Fruit fly (Drosophila melanogaster) whole organism, embryonic: ENCODE data around the gene Pss.

Experiments
- Abd-B ChIP-seq: fragments of 200-800 bp; sonication (Bioruptor generic); optimal IDR thresholded peaks from 2 replicates; lab custom pipeline; 2018; ENCODE audit warnings: missing biosample characterization, mild to moderate bottlenecking, missing genetic modification characterization, moderate library complexity
- Adf1 ChIP-seq: fragments of 200-800 bp; sonication (Bioruptor generic); IDR thresholded peaks from 2 replicates; pipeline ENCODE4 v1.3.6; 2022; ENCODE audit warnings: missing biosample characterization, missing genetic modification characterization
- BEAF-32 ChIP-seq: fragments of 200-800 bp; sonication (Bioruptor generic); optimal IDR thresholded peaks from 3 replicates; lab custom pipeline; 2017; ENCODE audit warnings: missing biosample characterization, missing genetic modification characterization, mild to moderate bottlenecking, moderate library complexity, missing genetic modification reagents
- CG1024 ChIP-seq: fragments of 200-800 bp; sonication (Bioruptor generic); IDR thresholded peaks from 2 replicates; pipeline ENCODE4 v1.3.6; 2022; ENCODE audit warnings: missing biosample characterization, missing genetic modification characterization
- CG10321 ChIP-seq: fragments of 200-800 bp; sonication (Bioruptor generic); IDR thresholded peaks from 2 replicates; pipeline ENCODE4 v1.3.6; 2022; ENCODE audit warnings: missing biosample characterization, missing genetic modification characterization
- CG10366 ChIP-seq: fragments of 200-800 bp; sonication (Bioruptor generic); IDR thresholded peaks from 2 replicates; pipeline ENCODE4 v1.3.6; 2022; ENCODE audit warnings: missing biosample characterization, missing genetic modification characterization
- CG11093 ChIP-seq: fragments of 200-800 bp; sonication (Bioruptor generic); IDR thresholded peaks from 3 replicates; pipeline ENCODE4 v1.3.6; 2022; ENCODE audit warnings: missing biosample characterization, missing genetic modification characterization
- CG11696 ChIP-seq: fragments of 200-800 bp; sonication (Bioruptor generic); IDR thresholded peaks from 2 replicates; pipeline ENCODE4 v1.3.6; 2022; ENCODE audit warnings: missing biosample characterization, missing genetic modification characterization
- CG13123 ChIP-seq: fragments of 200-800 bp; sonication (Bioruptor generic); optimal IDR thresholded peaks from 2 replicates; lab custom pipeline; 2016; ENCODE audit warnings: missing biosample characterization, missing genetic modification characterization
- CG14860 ChIP-seq: fragments of 200-800 bp; sonication (Bioruptor generic); IDR thresholded peaks from 3 replicates; pipeline ENCODE4 v1.3.6; 2022; ENCODE audit warnings: missing biosample characterization, missing genetic modification characterization; ENCODE audit not compliant: partially characterized antibody
- CG15073 ChIP-seq: fragments of 200-800 bp; sonication (Bioruptor generic); optimal IDR thresholded peaks from 2 replicates; lab custom pipeline; 2016; ENCODE audit warnings: missing biosample characterization, missing genetic modification characterization
- CG15696 ChIP-seq: fragments of 200-800 bp; sonication (Bioruptor generic); optimal IDR thresholded peaks from 2 replicates; lab custom pipeline; 2019; ENCODE audit warnings: missing biosample characterization, mild to moderate bottlenecking, missing genetic modification characterization, moderate library complexity
- CG16813 ChIP-seq: fragments of 200-800 bp; sonication (Bioruptor generic); IDR thresholded peaks from 3 replicates; pipeline ENCODE4 v1.3.6; 2022; ENCODE audit warnings: missing biosample characterization, missing genetic modification characterization; ENCODE audit not compliant: partially characterized antibody
- CG17829 ChIP-seq: fragments of 200-800 bp; optimal IDR thresholded peaks from 2 replicates; lab custom pipeline; 2019; ENCODE audit warnings: missing biosample characterization, mild to moderate bottlenecking, missing genetic modification characterization, moderate library complexity
- CG18764 ChIP-seq: fragments of 200-800 bp; sonication (Bioruptor generic); optimal IDR thresholded peaks from 3 replicates; lab custom pipeline; 2016; ENCODE audit warnings: missing biosample characterization, missing genetic modification characterization
- CG2120 ChIP-seq: fragments of 200-800 bp; sonication (Bioruptor generic); optimal IDR thresholded peaks from 3 replicates; lab custom pipeline; 2016; ENCODE audit warnings: missing biosample characterization, missing genetic modification characterization
- CG31224 ChIP-seq: fragments of 200-800 bp; sonication (Bioruptor generic); IDR thresholded peaks from 2 replicates; pipeline ENCODE4 v1.3.6; 2022; ENCODE audit warnings: missing biosample characterization, missing genetic modification characterization
- CG31388 ChIP-seq: fragments of 200-800 bp; sonication (Bioruptor generic); optimal IDR thresholded peaks from 2 replicates; lab custom pipeline; 2016; ENCODE audit warnings: missing biosample characterization, missing genetic modification characterization
- CG33557 ChIP-seq: fragments of 200-800 bp; sonication (Bioruptor generic); optimal IDR thresholded peaks from 2 replicates; lab custom pipeline; 2019; ENCODE audit warnings: missing biosample characterization, mild to moderate bottlenecking, missing genetic modification characterization, moderate library complexity
- CG34224 ChIP-seq: fragments of 200-800 bp; sonication (Bioruptor generic); IDR thresholded peaks from 3 replicates; pipeline ENCODE4 v1.3.6; 2022; ENCODE audit warnings: missing biosample characterization, missing genetic modification characterization; ENCODE audit not compliant: partially characterized antibody
- CG34422 ChIP-seq: fragments of 200-800 bp; sonication (Bioruptor generic); IDR thresholded peaks from 3 replicates; pipeline ENCODE4 v1.3.6; 2022; ENCODE audit warnings: missing biosample characterization, missing genetic modification characterization
- CG3838 ChIP-seq: fragments of 200-800 bp; sonication (Bioruptor generic); optimal IDR thresholded peaks from 3 replicates; lab custom pipeline; 2016; ENCODE audit warnings: missing biosample characterization, missing genetic modification characterization
- CG3995 ChIP-seq: fragments of 200-800 bp; sonication (Bioruptor generic); optimal IDR thresholded peaks from 3 replicates; lab custom pipeline; 2016; ENCODE audit warnings: missing biosample characterization, missing genetic modification characterization
- CG4424 ChIP-seq: fragments of 200-800 bp; sonication (Bioruptor generic); optimal IDR thresholded peaks from 3 replicates; lab custom pipeline; 2016; ENCODE audit warnings: missing biosample characterization, missing genetic modification characterization
- CG6175 ChIP-seq: fragments of 200-800 bp; sonication (Bioruptor generic); IDR thresholded peaks from 3 replicates; pipeline ENCODE4 v1.3.6; 2022; ENCODE audit warnings: missing biosample characterization, missing genetic modification characterization
- CG6272 ChIP-seq: fragments of 200-800 bp; sonication (Bioruptor generic); IDR thresholded peaks from 2 replicates; pipeline ENCODE4 v1.3.6; 2022; ENCODE audit warnings: missing biosample characterization, missing genetic modification characterization
- CG6689 ChIP-seq: fragments of 200-800 bp; sonication (Bioruptor generic); IDR thresholded peaks from 2 replicates; pipeline ENCODE4 v1.3.6; 2022; ENCODE audit warnings: missing biosample characterization, missing genetic modification characterization
- CoRest ChIP-seq: fragments of 200-800 bp; sonication (Bioruptor generic); optimal IDR thresholded peaks from 3 replicates; lab custom pipeline; 2018; ENCODE audit warnings: missing biosample characterization, mild to moderate bottlenecking, missing genetic modification characterization, moderate library complexity
- ERR ChIP-seq: fragments of 200-800 bp; sonication (Bioruptor generic); optimal IDR thresholded peaks from 2 replicates; lab custom pipeline; 2016; ENCODE audit warnings: missing biosample characterization, missing genetic modification characterization
- Fer1 ChIP-seq: fragments of 200-800 bp; sonication (Bioruptor generic); optimal IDR thresholded peaks from 2 replicates; lab custom pipeline; 2017; ENCODE audit warnings: missing biosample characterization, mild to moderate bottlenecking, missing genetic modification characterization
- Hmr ChIP-seq: fragments of 200-800 bp; sonication (Bioruptor generic); optimal IDR thresholded peaks from 3 replicates; lab custom pipeline; 2017; ENCODE audit warnings: mild to moderate bottlenecking, missing biosample characterization, missing genetic modification reagents, missing genetic modification characterization
- Hr3 ChIP-seq: fragments of 200-800 bp; sonication (Bioruptor generic); optimal IDR thresholded peaks from 3 replicates; lab custom pipeline; 2016; ENCODE audit warnings: missing biosample characterization, missing genetic modification characterization
- MBD-R2 ChIP-seq: fragments of 200-800 bp; sonication (Bioruptor generic); IDR thresholded peaks from 2 replicates; pipeline ENCODE4 v1.3.6; 2022; ENCODE audit warnings: missing biosample characterization, missing genetic modification characterization
- Mes4 ChIP-seq: fragments of 200-800 bp; sonication (Bioruptor generic); optimal IDR thresholded peaks from 2 replicates; lab custom pipeline; 2016; ENCODE audit warnings: missing biosample characterization, missing genetic modification characterization
- Usf ChIP-seq: fragments of 200-800 bp; sonication (Bioruptor generic); optimal IDR thresholded peaks from 2 replicates; lab custom pipeline; 2017; ENCODE audit warnings: missing genotype, missing biosample characterization, missing genetic modification characterization
- ac ChIP-seq: fragments of 200-800 bp; sonication (Bioruptor generic); optimal IDR thresholded peaks from 3 replicates; lab custom pipeline; 2017; ENCODE audit warnings: missing biosample characterization, mild to moderate bottlenecking, missing genetic modification characterization
- bcd ChIP-seq: fragments of 200-800 bp; sonication (Bioruptor generic); optimal IDR thresholded peaks from 2 replicates; lab custom pipeline; 2017; ENCODE audit warnings: missing biosample characterization, mild to moderate bottlenecking, missing genetic modification characterization
- crc ChIP-seq: fragments of 200-800 bp; sonication (Bioruptor generic); optimal IDR thresholded peaks from 2 replicates; lab custom pipeline; 2016; ENCODE audit warnings: missing biosample characterization, missing genetic modification characterization
- dan ChIP-seq: fragments of 200-800 bp; sonication (Bioruptor generic); IDR thresholded peaks from 2 replicates; pipeline ENCODE4 v1.3.6; 2022; ENCODE audit warnings: missing biosample characterization, missing genetic modification characterization
- danr ChIP-seq: fragments of 200-800 bp; sonication (Bioruptor generic); IDR thresholded peaks from 2 replicates; pipeline ENCODE4 v1.3.6; 2022; ENCODE audit warnings: missing biosample characterization, missing genetic modification characterization
- fru ChIP-seq: fragments of >200 bp; optimal IDR thresholded peaks from 2 replicates; lab custom pipeline; 2017
- ftz-f1 ChIP-seq: fragments of 200-800 bp; sonication (Bioruptor generic); optimal IDR thresholded peaks from 2 replicates; lab custom pipeline; 2016; ENCODE audit warnings: missing biosample characterization, missing genetic modification characterization
- gro ChIP-seq: fragments of 200-800 bp; sonication (Bioruptor generic); optimal IDR thresholded peaks from 2 replicates; lab custom pipeline; 2016; ENCODE audit warnings: missing biosample characterization, missing genetic modification characterization
- hbn ChIP-seq: fragments of 200-800 bp; sonication (Bioruptor generic); IDR thresholded peaks from 2 replicates; pipeline ENCODE4 v1.3.6; 2022; ENCODE audit warnings: missing biosample characterization, missing genetic modification characterization; ENCODE audit not compliant: partially characterized antibody
- ken ChIP-seq: fragments of 200-800 bp; sonication (Bioruptor generic); IDR thresholded peaks from 3 replicates; pipeline ENCODE4 v1.3.6; 2022; ENCODE audit warnings: missing biosample characterization, missing genetic modification characterization
- nerfin-1 ChIP-seq: fragments of 200-800 bp; sonication (Bioruptor generic); optimal IDR thresholded peaks from 3 replicates; lab custom pipeline; 2019; ENCODE audit warnings: missing biosample characterization, mild to moderate bottlenecking, missing genetic modification characterization, moderate library complexity
- p53 ChIP-seq: fragments of 200-800 bp; sonication (Bioruptor generic); optimal IDR thresholded peaks from 2 replicates; lab custom pipeline; 2016; ENCODE audit warnings: missing biosample characterization, missing genetic modification characterization
- sens ChIP-seq: fragments of 200-800 bp; sonication (Bioruptor generic); peaks from one replicate; lab custom pipeline; 2016; ENCODE audit warnings: missing biosample characterization, missing genetic modification characterization
- sens-2 ChIP-seq: fragments of 200-800 bp; sonication (Bioruptor generic); IDR thresholded peaks from 2 replicates; pipeline ENCODE4 v1.3.6; 2022; ENCODE audit warnings: missing biosample characterization, missing genetic modification characterization
- slou ChIP-seq: fragments of 200-800 bp; sonication (Bioruptor generic); optimal IDR thresholded peaks from 3 replicates; lab custom pipeline; 2016; ENCODE audit warnings: missing biosample characterization, missing genetic modification characterization
- trem ChIP-seq: fragments of 200-800 bp; optimal IDR thresholded peaks from 3 replicates; lab custom pipeline; 2019; ENCODE audit warnings: missing biosample characterization, mild to moderate bottlenecking, missing genetic modification characterization, moderate library complexity
- tx ChIP-seq: fragments of 200-800 bp; sonication (Bioruptor generic); optimal IDR thresholded peaks from 2 replicates; lab custom pipeline; 2016; ENCODE audit warnings: missing biosample characterization, missing genetic modification characterization
- vfl ChIP-seq: fragments of 200-800 bp; sonication (Bioruptor generic); optimal IDR thresholded peaks from 2 replicates; lab custom pipeline; 2016; ENCODE audit warnings: missing biosample characterization, missing genetic modification characterization

Pss gene

DNA sequence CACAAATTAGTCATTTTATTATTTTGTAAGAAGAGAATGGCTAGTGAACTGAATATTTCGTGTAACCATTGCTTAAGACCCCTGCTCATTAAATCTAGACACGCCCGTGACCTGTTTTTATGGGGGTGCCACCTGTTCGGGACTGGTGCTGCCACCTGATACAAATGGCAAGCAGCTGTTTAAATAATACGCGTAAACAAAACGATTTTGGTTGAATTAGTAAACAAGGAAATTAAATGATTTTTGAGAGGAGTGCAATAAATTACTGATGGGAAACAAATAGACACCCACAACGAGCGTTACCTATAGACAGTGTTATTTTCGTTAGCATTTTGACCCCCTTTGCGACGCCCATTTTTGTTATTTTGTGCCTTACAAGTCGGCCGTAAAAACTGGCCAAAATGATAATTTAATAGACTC lies 51.2 kb downstream of the Pss start (continued):
- TF ChIP-seq CG10366 (no peak), CG31388 (peak; percentile 66), sens-2 (no peak), CG10321 (GFP tag; lab: Robert Waterston, UW) (no peak), Fer1 (GFP tag; lab: Kevin White, UChicago) (peak; percentile 90), Mes4 (peak; percentile 67), CG18764 (peak; percentile 84), Abd-B (peak; percentile 84), Hmr (GFP tag; lab: Kevin White, UChicago) (peak; percentile 92), nerfin-1 (tag; lab: Kevin White, UChicago) (peak; percentile 62), CG33557 (GFP tag; lab: Kevin White, UChicago) (peak; percentile 69), CG6272 (GFP tag; lab: Robert Waterston, UW) (peak; percentile 75), CG3838 (GFP tag; lab: Kevin White, UChicago) (no peak), fru (lab: Kevin White, UChicago) (no peak), CG14860 (no peak), crc (peak; percentile 76), CG11093 (GFP tag; lab: Robert Waterston, UW) (peak; percentile 69; the same call in 2 of the 3 replicates), tx (GFP tag; lab: Kevin White, UChicago) (peak; percentile 76), CG13123 (GFP tag; lab: Kevin White, UChicago) (peak; percentile 81), CG16813 (GFP tag; lab: Robert Waterston, UW) (no peak), ken (no peak), CG15696 (tag; lab: Kevin White, UChicago) (peak; percentile 70), vfl (GFP tag; lab: Kevin White, UChicago) (peak; percentile 81), CG15073 (GFP tag; lab: Kevin White, UChicago) (peak; percentile 37), hbn (GFP tag; lab: Robert Waterston, UW) (no peak), CG6175 (GFP tag; lab: Robert Waterston, UW) (no peak), MBD-R2 (GFP tag; lab: Robert Waterston, UW) (no peak), slou (GFP tag; lab: Kevin White, UChicago) (peak; percentile 79), danr (GFP tag; lab: Robert Waterston, UW) (no peak), CG17829 (tag; lab: Kevin White, UChicago) (peak; percentile 80), CG34422 (no peak), ac (GFP tag; lab: Kevin White, UChicago) (peak; percentile 70), Adf1 (GFP tag; lab: Robert Waterston, UW) (no peak), ERR (peak; percentile 60), dan (GFP tag; lab: Robert Waterston, UW) (no peak), CG34224 (GFP tag; lab: Robert Waterston, UW) (no peak), BEAF-32 (GFP tag; lab: Kevin White, UChicago) (peak; percentile 31), CG6689 (GFP tag; lab: Robert Waterston, UW) (no peak), CG1024 (GFP tag; lab: Robert Waterston, UW) (no peak), CG11696 (GFP tag; lab: Robert Waterston, UW) (no peak), ftz-f1 (GFP tag; lab: Kevin White, UChicago) (peak; percentile 49), sens (peak; percentile 79), gro (GFP tag; lab: Kevin White, UChicago) (peak; percentile 90), CG3995 (peak; percentile 37), p53 (GFP tag; lab: Kevin White, UChicago) (peak; percentile 64), trem (peak; percentile 70), CoRest (tag; lab: Kevin White, UChicago) (peak; percentile 89), Usf (GFP tag; lab: Kevin White, UChicago) (peak; percentile 47), CG31224 (GFP tag; lab: Robert Waterston, UW) (no peak), Hr3 (GFP tag; lab: Kevin White, UChicago) (peak; percentile 90), CG2120 (GFP tag; lab: Kevin White, UChicago) (peak; percentile 96), bcd (peak; percentile 89), CG4424 (GFP tag; lab: Kevin White, UChicago) (peak; percentile 88)
